Fruit fly (Drosophila melanogaster) whole organism, embryonic: ENCODE data around the gene CG7276.

Experiments
- ATbp ChIP-seq: fragments of 200-800 bp; sonication (Bioruptor generic); optimal IDR thresholded peaks from 2 replicates; lab custom pipeline; 2017; ENCODE audit warnings: missing biosample characterization, mild to moderate bottlenecking, missing genetic modification characterization, missing genetic modification reagents
- Ada2b ChIP-seq: fragments of 200-800 bp; sonication (Bioruptor generic); IDR thresholded peaks from 2 replicates; pipeline ENCODE4 v1.3.6; 2022; ENCODE audit warnings: missing biosample characterization, missing genetic modification characterization
- Asciz ChIP-seq: fragments of 200-800 bp; sonication (Bioruptor generic); optimal IDR thresholded peaks from 2 replicates; lab custom pipeline; 2017; ENCODE audit warnings: missing biosample characterization, mild to moderate bottlenecking, missing genetic modification characterization, missing genetic modification reagents
- Blimp-1 ChIP-seq: fragments of 200-800 bp; sonication (Bioruptor generic); optimal IDR thresholded peaks from 3 replicates; lab custom pipeline; 2018; ENCODE audit warnings: missing biosample characterization, missing genetic modification characterization, mild to moderate bottlenecking, moderate library complexity, missing genetic modification reagents
- CG10267 ChIP-seq: fragments of 200-800 bp; sonication (Bioruptor generic); optimal IDR thresholded peaks from 2 replicates; lab custom pipeline; 2018; ENCODE audit warnings: missing biosample characterization, mild to moderate bottlenecking, missing genetic modification characterization, moderate library complexity
- CG10543 ChIP-seq: fragments of 200-800 bp; sonication (Bioruptor generic); optimal IDR thresholded peaks from 3 replicates; lab custom pipeline; 2017; ENCODE audit warnings: missing biosample characterization, mild to moderate bottlenecking, missing genetic modification characterization, moderate library complexity
- CG11696 ChIP-seq: fragments of 200-800 bp; sonication (Bioruptor generic); IDR thresholded peaks from 2 replicates; pipeline ENCODE4 v1.3.6; 2022; ENCODE audit warnings: missing biosample characterization, missing genetic modification characterization
- CG12104 ChIP-seq: fragments of 200-800 bp; sonication (Bioruptor generic); optimal IDR thresholded peaks from 3 replicates; lab custom pipeline; 2016; ENCODE audit warnings: missing biosample characterization, missing genetic modification characterization
- CG13424 ChIP-seq: fragments of 200-800 bp; sonication (Bioruptor generic); optimal IDR thresholded peaks from 2 replicates; lab custom pipeline; 2019; ENCODE audit warnings: missing biosample characterization, mild to moderate bottlenecking, missing genetic modification characterization, moderate library complexity
- CG13894 ChIP-seq: fragments of 200-800 bp; sonication (Bioruptor generic); optimal IDR thresholded peaks from 3 replicates; lab custom pipeline; 2018; ENCODE audit warnings: missing biosample characterization, mild to moderate bottlenecking, missing genetic modification characterization, moderate library complexity
- CG14441 ChIP-seq: fragments of 200-800 bp; sonication (Bioruptor generic); IDR thresholded peaks from 2 replicates; pipeline ENCODE4 v1.3.6; 2022; ENCODE audit warnings: missing biosample characterization, missing genetic modification characterization
- CG15011 ChIP-seq: fragments of 200-800 bp; sonication (Bioruptor generic); optimal IDR thresholded peaks from 3 replicates; lab custom pipeline; 2018; ENCODE audit warnings: missing biosample characterization, mild to moderate bottlenecking, missing genetic modification characterization
- CG18476 ChIP-seq: fragments of 200-800 bp; sonication (Bioruptor generic); optimal IDR thresholded peaks from 2 replicates; lab custom pipeline; 2016; ENCODE audit warnings: missing biosample characterization, mild to moderate bottlenecking, missing genetic modification characterization
- CG18599 ChIP-seq: fragments of 200-800 bp; sonication (Bioruptor generic); optimal IDR thresholded peaks from 3 replicates; lab custom pipeline; 2017; ENCODE audit warnings: missing biosample characterization, missing genetic modification characterization, mild to moderate bottlenecking, moderate library complexity, missing genetic modification reagents
- CG18764 ChIP-seq: fragments of 200-800 bp; sonication (Bioruptor generic); optimal IDR thresholded peaks from 3 replicates; lab custom pipeline; 2016; ENCODE audit warnings: missing biosample characterization, missing genetic modification characterization
- CG3163 ChIP-seq: fragments of 200-800 bp; sonication (Bioruptor generic); optimal IDR thresholded peaks from 3 replicates; lab custom pipeline; 2016; ENCODE audit warnings: missing biosample characterization, missing genetic modification characterization
- CG3281 ChIP-seq: fragments of 200-800 bp; sonication (Bioruptor generic); optimal IDR thresholded peaks from 3 replicates; lab custom pipeline; 2017; ENCODE audit warnings: missing biosample characterization, mild to moderate bottlenecking, missing genetic modification characterization
- CG6689 ChIP-seq: fragments of 200-800 bp; sonication (Bioruptor generic); IDR thresholded peaks from 2 replicates; pipeline ENCODE4 v1.3.6; 2022; ENCODE audit warnings: missing biosample characterization, missing genetic modification characterization
- CG7556 ChIP-seq: fragments of 200-800 bp; sonication (Bioruptor generic); optimal IDR thresholded peaks from 2 replicates; lab custom pipeline; 2017; ENCODE audit warnings: missing biosample characterization, mild to moderate bottlenecking, missing genetic modification characterization
- CG8388 ChIP-seq: fragments of 200-800 bp; sonication (Bioruptor generic); optimal IDR thresholded peaks from 2 replicates; lab custom pipeline; 2019; ENCODE audit warnings: missing biosample characterization, mild to moderate bottlenecking, missing genetic modification characterization, moderate library complexity
- CG8924 ChIP-seq: fragments of 200-800 bp; optimal IDR thresholded peaks from 3 replicates; lab custom pipeline; 2019; ENCODE audit warnings: missing biosample characterization, mild to moderate bottlenecking, missing genetic modification characterization, moderate library complexity
- D19A ChIP-seq: fragments of 200-800 bp; optimal IDR thresholded peaks from 3 replicates; lab custom pipeline; 2019; ENCODE audit warnings: missing biosample characterization, mild to moderate bottlenecking, missing genetic modification characterization, moderate library complexity
- Ets65A ChIP-seq: fragments of 200-800 bp; sonication (Bioruptor generic); peaks from one replicate; lab custom pipeline; 2016; ENCODE audit warnings: missing biosample characterization, missing genetic modification characterization
- Gsc ChIP-seq: fragments of 200-800 bp; sonication (Bioruptor generic); IDR thresholded peaks from 2 replicates; pipeline ENCODE4 v1.3.6; 2022; ENCODE audit warnings: missing biosample characterization, missing genetic modification characterization
- Hmr ChIP-seq: fragments of 200-800 bp; sonication (Bioruptor generic); optimal IDR thresholded peaks from 3 replicates; lab custom pipeline; 2017; ENCODE audit warnings: mild to moderate bottlenecking, missing biosample characterization, missing genetic modification reagents, missing genetic modification characterization
- Hr78 ChIP-seq, 2 experiments: fragments of 200-800 bp in 1 of 2; fragments of >200 bp in 1 of 2; sonication (Bioruptor generic) in 1 of 2; optimal IDR thresholded peaks; 2 replicates each; lab custom pipeline; 2017 to 2019; ENCODE audit warnings: missing biosample characterization in 2 of 2, missing genetic modification characterization in 2 of 2, mild to moderate bottlenecking in 1 of 2, moderate library complexity in 1 of 2
- Jarid2 ChIP-seq: fragments of 200-800 bp; sonication (Bioruptor generic); optimal IDR thresholded peaks from 3 replicates; lab custom pipeline; 2017; ENCODE audit warnings: mild to moderate bottlenecking, missing biosample characterization, missing genetic modification reagents, missing genetic modification characterization
- Max ChIP-seq: fragments of 200-800 bp; sonication (Bioruptor generic); optimal IDR thresholded peaks from 2 replicates; lab custom pipeline; 2016; ENCODE audit warnings: missing biosample characterization, mild to moderate bottlenecking, missing genetic modification characterization
- Trl ChIP-seq, 3 experiments: fragments of >200 bp in 2 of 3; fragments of 200-800 bp in 1 of 3; sonication (Bioruptor generic) in 1 of 3; optimal IDR thresholded peaks; 2 replicates in 1 of 3; 3 replicates in 2 of 3; lab custom pipeline; 2016 to 2017; ENCODE audit warnings: missing biosample characterization in 1 of 3, missing genetic modification characterization in 1 of 3
- bcd ChIP-seq: fragments of 200-800 bp; sonication (Bioruptor generic); optimal IDR thresholded peaks from 2 replicates; lab custom pipeline; 2017; ENCODE audit warnings: missing biosample characterization, mild to moderate bottlenecking, missing genetic modification characterization
- cg ChIP-seq: fragments of 200-800 bp; sonication (Bioruptor generic); optimal IDR thresholded peaks from 3 replicates; lab custom pipeline; 2019; ENCODE audit warnings: missing biosample characterization, mild to moderate bottlenecking, missing genetic modification characterization, moderate library complexity
- chinmo ChIP-seq: fragments of 200-800 bp; sonication (Bioruptor generic); IDR thresholded peaks from 4 replicates; pipeline ENCODE4 v1.3.6; 2022; ENCODE audit warnings: missing biosample characterization, missing genetic modification characterization; ENCODE audit not compliant: partially characterized antibody
- chm ChIP-seq: fragments of 200-800 bp; sonication (Bioruptor generic); IDR thresholded peaks from 2 replicates; pipeline ENCODE4 v1.3.6; 2022; ENCODE audit warnings: missing biosample characterization, missing genetic modification characterization
- cwo ChIP-seq: fragments of 200-800 bp; sonication (Bioruptor generic); optimal IDR thresholded peaks from 3 replicates; lab custom pipeline; 2017; ENCODE audit warnings: missing biosample characterization, missing genetic modification characterization, mild to moderate bottlenecking, moderate library complexity, missing genetic modification reagents
- esg ChIP-seq: fragments of 200-800 bp; sonication (Bioruptor generic); conservative IDR thresholded peaks from 2 replicates; pipeline ENCODE4 v1.3.6; 2022; ENCODE audit warnings: missing biosample characterization, missing genetic modification characterization
- fd96Cb ChIP-seq: fragments of 200-800 bp; sonication (Bioruptor generic); optimal IDR thresholded peaks from 2 replicates; lab custom pipeline; 2018; ENCODE audit warnings: missing biosample characterization, mild to moderate bottlenecking, missing genetic modification characterization, moderate library complexity
- gfzf ChIP-seq: fragments of 200-800 bp; sonication (Bioruptor generic); optimal IDR thresholded peaks from 2 replicates; lab custom pipeline; 2016; ENCODE audit warnings: missing biosample characterization, mild to moderate bottlenecking, missing genetic modification characterization, moderate library complexity
- grau ChIP-seq: fragments of 200-800 bp; optimal IDR thresholded peaks from 3 replicates; lab custom pipeline; 2019; ENCODE audit warnings: missing biosample characterization, mild to moderate bottlenecking, missing genetic modification characterization, moderate library complexity
- grn ChIP-seq: fragments of 200-800 bp; sonication (Bioruptor generic); optimal IDR thresholded peaks from 3 replicates; lab custom pipeline; 2017; ENCODE audit warnings: missing biosample characterization, missing genetic modification characterization
- ind ChIP-seq: fragments of 200-800 bp; sonication (Bioruptor generic); optimal IDR thresholded peaks from 3 replicates; lab custom pipeline; 2016; ENCODE audit warnings: missing biosample characterization, missing genetic modification characterization
- klu ChIP-seq: fragments of 200-800 bp; sonication (Bioruptor generic); IDR thresholded peaks from 2 replicates; pipeline ENCODE4 v1.3.6; 2022; ENCODE audit warnings: missing biosample characterization, missing genetic modification characterization
- row ChIP-seq: fragments of 200-800 bp; sonication (Bioruptor generic); IDR thresholded peaks from 3 replicates; pipeline ENCODE4 v1.3.6; 2022; ENCODE audit warnings: missing biosample characterization, missing genetic modification characterization
- tin ChIP-seq: fragments of 200-800 bp; sonication (Bioruptor generic); optimal IDR thresholded peaks from 3 replicates; lab custom pipeline; 2016; ENCODE audit warnings: missing biosample characterization, missing genetic modification characterization
- tio ChIP-seq: fragments of 200-800 bp; sonication (Bioruptor generic); optimal IDR thresholded peaks from 2 replicates; lab custom pipeline; 2017; ENCODE audit warnings: missing biosample characterization, missing genetic modification characterization, inconsistent platforms
- tll ChIP-seq, 2 experiments: fragments of 200-800 bp in 1 of 2; fragments of >200 bp in 1 of 2; sonication (Bioruptor generic) in 1 of 2; optimal IDR thresholded peaks; 2 replicates each; lab custom pipeline; 2017 to 2019; ENCODE audit warnings: missing biosample characterization in 2 of 2, missing genetic modification characterization in 2 of 2, mild to moderate bottlenecking in 1 of 2, moderate library complexity in 1 of 2
- toy ChIP-seq: fragments of 200-800 bp; sonication (Bioruptor generic); IDR thresholded peaks from 2 replicates; pipeline ENCODE4 v1.3.6; 2022; ENCODE audit warnings: missing biosample characterization, missing genetic modification characterization
- ttk ChIP-seq: fragments of 200-800 bp; sonication (Bioruptor generic); IDR thresholded peaks from 2 replicates; pipeline ENCODE4 v2.1.2; 2022; ENCODE audit warnings: missing biosample characterization, missing genetic modification characterization

Gene CG7276

DNA sequence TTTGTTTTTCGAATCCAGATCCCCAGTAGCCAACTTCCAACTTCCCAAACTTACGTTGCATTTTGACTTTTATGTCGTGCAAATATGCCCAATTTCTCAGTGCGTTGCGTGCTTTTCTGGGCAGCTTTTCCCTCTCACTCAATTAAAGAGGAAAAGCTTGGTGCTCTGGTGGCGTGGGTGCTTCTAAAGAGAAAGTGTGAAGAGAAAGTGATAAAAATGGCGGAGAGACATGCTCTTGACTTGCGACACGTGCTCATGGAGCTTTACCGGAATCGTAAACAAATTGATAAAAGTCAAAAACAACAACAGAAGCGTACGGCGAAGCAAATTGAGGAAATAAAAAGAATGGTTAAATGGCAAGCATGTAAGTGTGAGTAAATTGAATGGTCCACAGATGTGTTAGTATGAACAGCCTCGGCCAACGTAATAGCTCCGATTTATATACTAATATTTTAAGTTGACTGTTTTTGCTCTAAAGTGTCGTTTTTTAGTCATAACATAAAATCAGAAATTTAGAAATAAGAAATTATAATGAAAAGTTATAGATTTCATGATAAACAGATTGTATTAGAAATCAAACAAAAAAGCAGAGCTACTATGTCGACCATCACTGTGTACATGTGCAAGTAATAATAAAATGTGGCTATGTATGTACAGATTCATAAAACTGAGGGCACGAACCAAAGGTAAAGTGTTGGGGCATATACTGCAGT is 4.0 kb upstream of the CG7276 start (continued):
- 0 out of 2 replicates have a peak, but pooled peaks have one; percentile 37 for TF ChIP-seq chm
- TF ChIP-seq Hr78 (GFP tag; optimal IDR thresholded peaks at IDR 0.05; lab: Kevin White, UChicago), result peak in 1 of 2 experiments; percentile 25
- peak; percentile 36 for TF ChIP-seq CG13424
- TF ChIP-seq row (GFP tag; lab: Robert Waterston, UW), result peak; percentile 63
- TF ChIP-seq tio (GFP tag; lab: Kevin White, UChicago), result no peak
- peak; percentile 54 for TF ChIP-seq CG3281 (GFP tag; lab: Kevin White, UChicago)
- 0 out of 2 replicates have a peak, but pooled peaks have one; percentile 9 for TF ChIP-seq CG6689 (GFP tag; lab: Robert Waterston, UW)
- no peak for TF ChIP-seq toy (GFP tag; lab: Robert Waterston, UW)
- TF ChIP-seq CG10267, result peak; percentile 28
- TF ChIP-seq bcd (GFP tag; lab: Kevin White, UChicago), result peak; percentile 34
- no peak for TF ChIP-seq CG15011 (GFP tag; lab: Kevin White, UChicago)
- no peak for TF ChIP-seq grn (GFP tag; lab: Kevin White, UChicago)
- peak; percentile 35 for TF ChIP-seq CG8924 (tag; lab: Kevin White, UChicago)
- TF ChIP-seq Ada2b (GFP tag; lab: Robert Waterston, UW), result 0 out of 2 replicates have a peak, but pooled peaks have one; percentile 36
- TF ChIP-seq klu (GFP tag; lab: Robert Waterston, UW), result no peak
- TF ChIP-seq ttk (GFP tag; lab: Robert Waterston, UW), result no peak
- peak; percentile 21 for TF ChIP-seq CG8388 (GFP tag; lab: Kevin White, UChicago)
- TF ChIP-seq CG7556 (GFP tag; lab: Kevin White, UChicago), result peak; percentile 48
- peak; percentile 8 for TF ChIP-seq CG18476 (GFP tag; lab: Kevin White, UChicago)
- peak; percentile 30 for TF ChIP-seq Ets65A
- peak; percentile 37 for TF ChIP-seq Blimp-1
- TF ChIP-seq cwo, result peak; percentile 82
- TF ChIP-seq ATbp (GFP tag; lab: Kevin White, UChicago), result peak; percentile 40
- TF ChIP-seq CG10543, result no peak
- TF ChIP-seq CG12104 (GFP tag; lab: Kevin White, UChicago), result peak; percentile 16
- TF ChIP-seq Gsc (GFP tag; lab: Robert Waterston, UW), result no peak
- peak; percentile 33 for TF ChIP-seq D19A (tag; lab: Kevin White, UChicago)
- no peak for TF ChIP-seq gfzf (GFP tag; lab: Kevin White, UChicago)
- TF ChIP-seq tin (GFP tag; lab: Kevin White, UChicago), result no peak
- TF ChIP-seq Trl (optimal IDR thresholded peaks at IDR 0.05; lab: Kevin White, UChicago), result peak; percentile 75 to 85
- TF ChIP-seq Trl (GFP tag; optimal IDR thresholded peaks at IDR 0.05; lab: Kevin White, UChicago), result no peak
- TF ChIP-seq grau (tag; lab: Kevin White, UChicago), result peak; percentile 30
- peak; percentile 96 for TF ChIP-seq CG3163 (GFP tag; lab: Kevin White, UChicago)
- no peak for TF ChIP-seq ind (GFP tag; lab: Kevin White, UChicago)
- TF ChIP-seq CG14441, result peak; percentile 29; the same call in 1 of the 2 replicates
- TF ChIP-seq CG11696 (GFP tag; lab: Robert Waterston, UW), result peak; percentile 77
- TF ChIP-seq Jarid2 (GFP tag; lab: Kevin White, UChicago), result peak; percentile 3
- peak; percentile 41 for TF ChIP-seq cg
- TF ChIP-seq esg, result no peak
- TF ChIP-seq tll (GFP tag; optimal IDR thresholded peaks at IDR 0.05; lab: Kevin White, UChicago), result no peak
- peak; percentile 56 for TF ChIP-seq fd96Cb (tag; lab: Kevin White, UChicago)
- TF ChIP-seq CG13894 (tag; lab: Kevin White, UChicago), result no peak
- peak; percentile 37 for TF ChIP-seq Hmr
- TF ChIP-seq CG18599 (GFP tag; lab: Kevin White, UChicago), result peak; percentile 44
- TF ChIP-seq CG18764 (GFP tag; lab: Kevin White, UChicago), result peak; percentile 77
- TF ChIP-seq Asciz (GFP tag; lab: Kevin White, UChicago), result peak; percentile 37
- TF ChIP-seq chinmo (GFP tag; lab: Robert Waterston, UW), result 0 out of 4 replicates have a peak, but pooled peaks have one; percentile 12
- peak; percentile 32 for TF ChIP-seq Max (GFP tag; lab: Kevin White, UChicago)
